Worm (Caenorhabditis elegans): ENCODE data around the gene B0252.3.

DNA sequence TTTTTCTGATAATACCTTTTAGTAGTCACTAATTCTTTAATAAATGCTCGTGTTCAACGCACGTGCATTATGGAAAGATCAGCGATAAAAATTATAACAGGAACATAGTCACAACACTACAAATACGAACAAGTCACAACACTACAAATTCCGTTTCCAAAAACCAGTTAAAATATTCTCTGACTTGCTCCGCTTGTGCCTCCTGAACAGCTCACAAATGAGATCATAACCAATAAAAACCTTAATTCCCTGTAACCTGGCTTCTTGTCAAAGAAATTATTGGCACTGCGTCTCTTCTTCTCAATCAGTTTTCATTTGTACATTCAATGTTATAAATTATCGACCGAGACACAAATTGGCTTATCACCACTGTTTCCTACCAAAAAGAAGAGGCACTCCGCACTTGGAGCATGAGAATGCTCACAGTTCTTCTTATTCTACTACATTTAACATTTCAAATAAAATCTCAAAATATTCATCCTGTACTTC lies 11.8 kb upstream of the B0252.3 start, which contains the start of gene B0252.1:
- TF ChIP-seq M03D4.4 (tag; optimal IDR thresholded peaks at IDR 0.05): no peak
- no peak for TF ChIP-seq elt-1 (tag; optimal IDR thresholded peaks at IDR 0.05; ENCODE audit: borderline replicate concordance, insufficient read depth)

Data from whole organism, mixed stage, embryonic.